Worm (Caenorhabditis elegans): ENCODE results near the gene Y69A2AR.25.

DNA sequence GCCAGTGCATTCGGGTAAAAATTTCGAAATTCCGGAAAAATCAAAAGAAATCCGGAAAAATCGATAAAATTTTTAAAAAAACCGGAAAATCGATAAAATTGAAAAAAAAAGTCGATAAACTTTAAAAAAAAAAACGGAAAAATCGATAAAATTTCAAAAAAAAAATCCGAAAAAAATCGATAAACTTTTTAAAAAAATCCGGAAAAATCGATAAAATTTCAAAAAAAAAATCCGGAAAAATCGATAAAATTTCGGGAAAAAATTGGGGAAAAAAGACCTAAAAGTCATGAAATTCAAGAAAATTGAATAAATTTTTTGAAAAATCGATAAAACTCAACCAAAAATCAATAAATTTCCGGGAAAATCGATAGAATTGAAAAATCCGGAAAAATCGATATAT is 41.3 kb downstream of the Y69A2AR.25 start:
- TF ChIP-seq snpc-4 (tag; optimal IDR thresholded peaks at IDR 0.05) (no peak), nhr-237 (tag; optimal IDR thresholded peaks at IDR 0.05) (no peak), nfya-1 (tag; optimal IDR thresholded peaks at IDR 0.05; ENCODE audit: insufficient read depth) (no peak), R02D3.7 (tag; optimal IDR thresholded peaks at IDR 0.05) (no peak), unc-39 (tag; optimal IDR thresholded peaks at IDR 0.05) (no peak), ceh-28 (tag; optimal IDR thresholded peaks at IDR 0.05) (peak; percentile 85), ztf-4 (tag; optimal IDR thresholded peaks at IDR 0.05) (no peak), ama-1 (optimal IDR thresholded peaks at IDR 0.05) (no peak), zag-1 (tag; optimal IDR thresholded peaks at IDR 0.05) (no peak), unc-62 (GFP tag; optimal IDR thresholded peaks at IDR 0.05) (no peak), nhr-11 (tag; optimal IDR thresholded peaks at IDR 0.05) (no peak), ztf-11 (tag; optimal IDR thresholded peaks at IDR 0.05) (no peak), ceh-82 (tag; optimal IDR thresholded peaks at IDR 0.05) (no peak)

All from whole organism, L3 larva.